Worm (Caenorhabditis elegans): ENCODE data around the gene Y57E12B.10.

Y57E12B.10 gene

ce11 chrV:6901943-6902549 lies 33.7 kb downstream of the Y57E12B.10 start:
- no peak for TF ChIP-seq nhr-77 (tag; optimal IDR thresholded peaks at IDR 0.05)
- TF ChIP-seq jun-1 (tag; optimal IDR thresholded peaks at IDR 0.05): no peak
- no peak for TF ChIP-seq unc-130 (tag; optimal IDR thresholded peaks at IDR 0.05)
- TF ChIP-seq tlp-1 (tag; optimal IDR thresholded peaks at IDR 0.05): no peak
- TF ChIP-seq mef-2 (tag; optimal IDR thresholded peaks at IDR 0.05): no peak
- no peak for TF ChIP-seq ceh-63 (GFP tag; optimal IDR thresholded peaks at IDR 0.05)

- TF ChIP-seq zag-1 (tag; optimal IDR thresholded peaks at IDR 0.05) (no peak), rnt-1 (tag; optimal IDR thresholded peaks at IDR 0.05) (peak; percentile 16), tbx-2 (tag; optimal IDR thresholded peaks at IDR 0.05) (no peak), nhr-76 (tag; optimal IDR thresholded peaks at IDR 0.05) (no peak), nhr-71 (tag; optimal IDR thresholded peaks at IDR 0.05) (no peak), efl-3 (GFP tag; optimal IDR thresholded peaks at IDR 0.05) (no peak), unc-98 (GFP tag; IDR thresholded peaks at IDR 0.05) (no peak), dpl-1 (GFP tag; optimal IDR thresholded peaks at IDR 0.05) (no peak), nhr-28 (tag; optimal IDR thresholded peaks at IDR 0.05) (no peak), ztf-4 (tag; optimal IDR thresholded peaks at IDR 0.05) (peak; percentile 7), lin-13 (GFP tag; optimal IDR thresholded peaks at IDR 0.05) (no peak), nhr-20 (tag; optimal IDR thresholded peaks at IDR 0.05) (no peak), Y116A8C.19 (tag; optimal IDR thresholded peaks at IDR 0.05; ENCODE audit: borderline replicate concordance) (no peak), xbp-1 (tag; optimal IDR thresholded peaks at IDR 0.05) (no peak), lin-39 (tag; optimal IDR thresholded peaks at IDR 0.05) (no peak)
These were observed 34.8 kb downstream of the Y57E12B.10 start for ce11 chrV:6900814-6901592.

DNA sequence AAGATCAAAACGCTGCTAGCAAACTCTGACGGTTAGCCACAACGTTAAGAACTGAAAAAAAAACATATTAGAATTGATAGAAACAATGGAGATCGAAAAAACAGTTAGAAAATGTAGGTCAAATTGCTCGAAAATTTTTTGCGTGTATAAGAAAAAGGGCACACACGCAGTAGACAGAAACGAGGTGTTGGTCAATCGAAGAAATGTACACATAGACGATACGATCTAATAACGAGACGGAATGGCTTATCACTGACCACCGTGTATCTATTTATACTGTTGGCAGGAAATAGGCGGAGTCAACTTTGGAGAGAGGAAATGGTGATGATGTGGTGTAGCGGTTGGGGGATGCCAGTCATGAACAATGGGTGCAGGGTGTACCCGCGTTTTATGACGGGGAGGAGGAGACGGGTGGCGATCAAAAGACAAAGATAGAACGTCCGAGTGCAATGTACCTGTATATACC lies 35.6 kb downstream of the Y57E12B.10 start, which contains the start of gene odc-1:
TSS of gene odc-1 (minus strand) at position 51 of the 466 bp plus-strand sequence.
- TF ChIP-seq nhr-47 (tag; optimal IDR thresholded peaks at IDR 0.05) (no peak), irx-1 (tag; optimal IDR thresholded peaks at IDR 0.05) (no peak), skn-1 (tag; optimal IDR thresholded peaks at IDR 0.05) (no peak), lin-35 (GFP tag; optimal IDR thresholded peaks at IDR 0.05) (peak in 1 of 2 experiments; percentile 17)

- TF ChIP-seq lin-35 (GFP tag; optimal IDR thresholded peaks at IDR 0.05) (no peak), efl-1 (optimal IDR thresholded peaks at IDR 0.05) (no peak), efl-1 (GFP tag; optimal IDR thresholded peaks at IDR 0.05 in 1 of 2) (peak in 1 of 2 experiments; percentile 73)
These were observed 39.1 kb downstream of the Y57E12B.10 start, which contains the start of gene K11C4.1 for ce11 chrV:6896700-6897099. Gene K11C4.1, plus strand, starts transcription at chrV:6897000.

DNA sequence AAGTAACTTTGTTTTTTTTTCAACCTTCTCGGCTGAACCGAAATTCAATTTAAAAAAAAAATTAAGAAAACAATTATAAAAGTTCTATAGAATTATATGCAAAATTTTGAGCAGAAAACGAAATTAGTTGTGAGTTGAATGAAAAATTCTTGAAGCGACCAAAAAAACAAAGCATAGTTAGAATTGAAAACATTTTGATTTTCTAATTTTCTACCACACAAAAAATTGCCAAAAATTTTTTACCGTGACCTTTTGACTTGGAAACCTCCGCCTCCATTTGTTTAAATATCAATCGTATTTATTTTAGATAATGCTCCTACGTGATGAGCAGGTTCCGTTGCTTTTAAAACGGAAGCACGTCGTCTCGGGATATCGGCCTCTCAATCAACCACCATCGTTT lies 41.0 kb downstream of the Y57E12B.10 start, which contains the start of gene K11C4.2:
TSS of gene K11C4.2 (plus strand) at position 301 of the 400 bp plus-strand sequence.
- TF ChIP-seq elt-2 (tag; optimal IDR thresholded peaks at IDR 0.05): no peak
- TF ChIP-seq unc-62 (GFP tag; optimal IDR thresholded peaks at IDR 0.05): no peak
- TF ChIP-seq nhr-11 (tag; optimal IDR thresholded peaks at IDR 0.05): no peak
- no peak for TF ChIP-seq hpl-2 (GFP tag; optimal IDR thresholded peaks at IDR 0.05)
- no peak for TF ChIP-seq mdl-1 (tag; optimal IDR thresholded peaks at IDR 0.05)
- no peak for TF ChIP-seq hlh-4 (tag; optimal IDR thresholded peaks at IDR 0.05)
- no peak for TF ChIP-seq fos-1 (tag; optimal IDR thresholded peaks at IDR 0.05)
